Worm (Caenorhabditis elegans): ENCODE data around the gene garr-1.

The garr-1 gene

DNA sequence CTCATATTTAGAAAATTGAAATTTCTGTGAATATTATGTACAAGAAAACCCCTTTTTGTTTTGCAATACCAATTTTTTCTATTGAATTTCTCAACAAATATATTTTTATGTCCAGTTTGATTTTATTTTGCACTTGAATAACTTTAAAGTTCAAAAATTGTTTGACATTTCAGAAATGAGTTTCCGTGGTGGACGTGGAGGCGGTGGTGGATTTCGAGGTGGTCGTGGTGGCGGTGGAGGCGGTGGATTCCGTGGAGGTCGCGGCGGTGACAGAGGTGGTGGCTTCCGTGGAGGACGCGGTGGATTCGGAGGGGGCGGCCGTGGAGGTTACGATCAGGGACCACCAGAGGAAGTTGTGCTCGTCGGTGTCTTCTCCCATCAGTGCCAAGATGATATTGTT, at the start of gene garr-1:
Gene garr-1 (plus strand): TSS at position 174 of the 400 bp plus-strand sequence.
- TF ChIP-seq dao-5 (tag; optimal IDR thresholded peaks at IDR 0.05): no peak
- no peak for TF ChIP-seq him-1 (tag; optimal IDR thresholded peaks at IDR 0.05)
- TF ChIP-seq W03F9.2 (tag; optimal IDR thresholded peaks at IDR 0.05): no peak

DNA sequence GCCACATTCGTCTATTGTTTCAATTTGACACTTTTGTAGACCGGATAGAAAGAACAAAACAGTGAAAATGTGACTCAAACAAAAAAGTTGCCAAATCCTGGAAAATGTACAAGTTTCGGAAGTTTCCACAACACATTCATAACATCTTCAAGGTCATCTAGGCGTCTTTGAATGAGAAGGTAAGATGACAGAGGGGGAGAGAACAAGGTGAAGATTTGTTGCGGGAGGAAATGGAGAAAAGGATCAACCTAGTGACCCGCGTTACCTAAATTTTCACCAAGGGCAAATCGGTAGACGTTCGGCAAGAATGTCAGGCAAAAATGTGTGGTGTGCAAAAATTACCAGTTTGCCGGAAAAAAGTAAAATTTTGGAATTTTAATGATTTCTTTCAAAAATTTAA, 48.2 kb upstream of the garr-1 start:
- TF ChIP-seq W03F9.2 (tag; optimal IDR thresholded peaks at IDR 0.05) (no peak), dao-5 (tag; optimal IDR thresholded peaks at IDR 0.05) (no peak), him-1 (tag; optimal IDR thresholded peaks at IDR 0.05) (no peak)

- TF ChIP-seq dao-5 (tag; optimal IDR thresholded peaks at IDR 0.05) (no peak), him-1 (tag; optimal IDR thresholded peaks at IDR 0.05) (no peak), W03F9.2 (tag; optimal IDR thresholded peaks at IDR 0.05) (no peak)
Measured at ce11 chrIV:378367-378766, 47.6 kb upstream of the garr-1 start.

ce11 chrIV:378838-379237, 47.1 kb upstream of the garr-1 start:
- TF ChIP-seq him-1 (tag; optimal IDR thresholded peaks at IDR 0.05) (no peak), dao-5 (tag; optimal IDR thresholded peaks at IDR 0.05) (no peak)

DNA sequence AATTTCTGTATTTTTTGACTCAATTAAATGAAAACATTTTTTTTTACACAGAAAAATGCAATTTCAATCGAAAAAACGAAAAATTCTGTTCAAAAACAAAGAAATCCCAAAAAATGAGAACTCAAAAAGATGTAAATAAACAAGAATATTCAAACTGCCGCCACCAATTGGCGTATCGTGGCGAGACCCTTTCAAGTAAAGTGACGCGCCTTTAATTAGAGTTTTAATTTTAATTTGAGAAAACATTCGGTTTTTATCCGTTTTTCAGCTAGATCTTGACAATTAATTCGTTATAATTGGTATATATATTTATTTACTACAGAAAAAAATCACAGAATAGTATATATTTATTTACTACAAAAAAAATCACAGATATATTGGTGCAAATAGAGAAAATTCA, 46.4 kb upstream of the garr-1 start:
- TF ChIP-seq him-1 (tag; optimal IDR thresholded peaks at IDR 0.05): no peak
- TF ChIP-seq W03F9.2 (tag; optimal IDR thresholded peaks at IDR 0.05): no peak
- TF ChIP-seq dao-5 (tag; optimal IDR thresholded peaks at IDR 0.05): no peak

DNA sequence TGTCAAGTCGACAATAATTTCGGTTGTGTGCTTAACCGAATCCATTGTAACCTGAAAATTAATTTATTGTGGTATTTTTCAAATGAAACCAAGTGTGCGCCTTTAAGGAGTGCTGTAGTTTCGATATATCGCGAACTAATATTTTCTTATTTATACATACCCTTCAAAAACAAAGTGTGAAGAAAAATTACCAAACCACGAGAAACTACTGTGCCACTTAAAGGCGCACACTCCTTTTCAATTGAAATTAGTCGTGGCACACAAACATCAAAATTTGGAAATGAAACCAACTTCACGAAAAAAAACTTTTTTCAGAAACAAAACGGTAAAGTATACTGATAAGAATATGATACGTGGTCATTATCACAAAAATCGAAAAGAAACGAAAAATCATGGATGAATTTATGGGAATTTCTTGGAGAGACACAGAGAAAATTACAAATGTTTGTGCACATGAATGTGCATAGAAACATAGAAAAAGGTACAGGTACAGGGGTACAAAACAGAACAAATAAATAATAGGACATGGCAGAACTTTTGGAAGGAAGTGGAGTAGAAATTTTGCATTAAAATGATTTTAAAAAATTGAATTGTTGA, 42.7 kb upstream of the garr-1 start, which contains the start of gene spl-1:
Gene spl-1 (minus strand): TSS at position 51 of the 597 bp plus-strand sequence.
- TF ChIP-seq dao-5 (tag; optimal IDR thresholded peaks at IDR 0.05): no peak
- TF ChIP-seq him-1 (tag; optimal IDR thresholded peaks at IDR 0.05): no peak
- no peak for TF ChIP-seq W03F9.2 (tag; optimal IDR thresholded peaks at IDR 0.05)

DNA sequence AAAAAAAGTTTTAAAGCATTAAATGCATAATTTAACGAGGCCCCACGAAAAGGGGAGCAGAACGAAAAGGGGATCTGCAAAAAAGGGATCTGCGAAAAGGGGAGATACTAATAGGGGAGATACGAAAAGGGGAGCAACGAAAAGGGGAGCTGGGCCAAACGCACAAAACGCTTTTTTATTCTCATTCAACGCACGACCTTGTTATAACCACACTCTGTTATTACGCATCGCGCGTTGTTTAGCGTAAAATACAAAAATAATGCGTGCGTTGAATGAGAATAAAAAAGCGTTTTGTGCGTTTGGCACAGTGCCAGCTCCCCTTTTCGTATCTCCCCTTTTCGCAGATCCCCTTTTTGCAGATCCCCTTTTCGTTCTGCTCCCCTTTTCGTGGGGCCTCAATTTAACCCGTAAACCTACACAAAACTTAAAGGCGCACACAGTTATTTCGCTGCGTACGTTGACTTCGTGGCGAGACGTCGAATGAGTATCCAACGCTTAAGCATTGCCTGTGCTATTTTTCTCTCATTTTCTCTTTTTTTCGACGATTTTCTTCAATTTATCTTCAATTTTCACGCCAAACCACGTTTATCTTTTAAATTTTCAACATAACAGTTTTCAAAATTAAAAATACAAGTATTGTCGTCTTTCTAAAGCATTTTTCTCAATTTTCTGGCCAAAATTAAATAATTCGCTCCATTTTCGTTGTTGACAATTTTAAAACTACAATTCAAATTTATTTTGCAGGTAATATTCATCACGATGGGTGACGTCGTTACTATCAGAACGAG, 40.6 kb upstream of the garr-1 start, which contains the start of gene rps-24:
Gene rps-24 (plus strand): TSS at position 738 of the 788 bp plus-strand sequence.
- TF ChIP-seq dao-5 (tag; optimal IDR thresholded peaks at IDR 0.05) (peak; percentile 48), W03F9.2 (tag; optimal IDR thresholded peaks at IDR 0.05) (peak; percentile 87), him-1 (tag; optimal IDR thresholded peaks at IDR 0.05) (peak; percentile 51)

DNA sequence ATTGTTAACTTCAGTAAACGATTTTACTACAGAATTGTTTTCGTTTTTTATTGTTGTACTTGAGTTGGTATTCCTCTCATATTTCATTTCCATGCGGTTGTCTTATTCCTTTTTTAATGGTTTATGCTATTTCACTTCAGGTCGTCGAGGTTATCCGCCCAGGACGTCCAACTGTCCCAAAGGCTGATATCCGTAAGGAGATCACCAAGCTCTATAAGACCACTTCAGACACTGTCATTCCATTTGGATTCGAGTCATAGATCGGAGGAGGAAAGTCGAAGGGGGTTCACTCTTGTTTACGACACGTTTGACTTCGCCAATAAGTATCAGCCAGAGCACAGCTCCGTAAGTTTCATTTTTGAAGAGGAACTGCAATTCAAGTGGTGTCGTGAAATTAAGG, 39.4 kb upstream of the garr-1 start, which contains the start of gene T07A9.14:
Gene T07A9.14 (plus strand): TSS at position 124 of the 400 bp plus-strand sequence.
- no peak for TF ChIP-seq dao-5 (tag; optimal IDR thresholded peaks at IDR 0.05)
- TF ChIP-seq him-1 (tag; optimal IDR thresholded peaks at IDR 0.05): no peak
- no peak for TF ChIP-seq W03F9.2 (tag; optimal IDR thresholded peaks at IDR 0.05)

- TF ChIP-seq dao-5 (tag; optimal IDR thresholded peaks at IDR 0.05) (no peak), W03F9.2 (tag; optimal IDR thresholded peaks at IDR 0.05) (no peak), him-1 (tag; optimal IDR thresholded peaks at IDR 0.05) (no peak)
Measured at ce11 chrIV:387283-388048, 38.5 kb upstream of the garr-1 start.

ce11 chrIV:388073-388472, 37.9 kb upstream of the garr-1 start, which contains the start of gene ssna-1:
TSS of gene ssna-1 (plus strand) at chrIV:388084.
- no peak for TF ChIP-seq him-1 (tag; optimal IDR thresholded peaks at IDR 0.05)
- TF ChIP-seq dao-5 (tag; optimal IDR thresholded peaks at IDR 0.05): no peak
- no peak for TF ChIP-seq W03F9.2 (tag; optimal IDR thresholded peaks at IDR 0.05)

- TF ChIP-seq W03F9.2 (tag; optimal IDR thresholded peaks at IDR 0.05) (peak; percentile 96), dao-5 (tag; optimal IDR thresholded peaks at IDR 0.05) (peak; percentile 69), him-1 (tag; optimal IDR thresholded peaks at IDR 0.05) (peak; percentile 65)
Measured at ce11 chrIV:390279-390678, 35.7 kb upstream of the garr-1 start, which contains the start of the genes ears-2 and uncp-18. TSS of gene ears-2 (minus strand) at chrIV:390468. TSS of gene uncp-18 (plus strand) at chrIV:390560.

ce11 chrIV:393409-393930, 32.5 kb upstream of the garr-1 start, which contains the start of the genes T07A9.15 and nog-1:
TSS of gene T07A9.15 (minus strand) at chrIV:393546.
TSS of gene nog-1 (plus strand) at chrIV:393880.
- no peak for TF ChIP-seq him-1 (tag; optimal IDR thresholded peaks at IDR 0.05)
- TF ChIP-seq W03F9.2 (tag; optimal IDR thresholded peaks at IDR 0.05): peak; percentile 68
- no peak for TF ChIP-seq dao-5 (tag; optimal IDR thresholded peaks at IDR 0.05)

DNA sequence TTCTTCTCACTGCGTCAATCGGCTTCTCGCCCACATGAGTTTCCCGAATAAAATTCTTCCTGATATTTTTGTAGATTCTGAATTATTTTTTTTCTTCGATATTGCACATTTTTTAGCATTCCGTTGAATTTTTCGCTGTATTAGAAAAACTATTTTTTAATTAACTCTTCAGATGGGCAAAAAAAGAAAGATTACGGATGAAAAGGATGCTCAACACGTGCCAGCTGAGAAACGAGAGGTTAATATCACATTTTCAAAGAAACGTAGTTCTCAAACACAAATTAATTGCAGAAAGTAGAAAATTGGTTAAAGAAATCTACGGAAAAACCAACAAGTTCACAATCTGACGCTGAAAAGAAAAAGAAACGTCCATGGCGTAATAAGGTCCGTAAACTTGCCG, 29.6 kb upstream of the garr-1 start, which contains the start of gene rrp-8:
Gene rrp-8 (plus strand): TSS at position 173 of the 400 bp plus-strand sequence.
- TF ChIP-seq W03F9.2 (tag; optimal IDR thresholded peaks at IDR 0.05) (no peak), him-1 (tag; optimal IDR thresholded peaks at IDR 0.05) (no peak), dao-5 (tag; optimal IDR thresholded peaks at IDR 0.05) (no peak)

Data from whole organism, L4/young adult.